Worm (Caenorhabditis elegans) whole organism, midembryonic: Measurements from ENCODE around the gene mca-3.
"Not testable (repeated sequence)": the region's sequence is repeated elsewhere in the genome, so short reads cannot be mapped to it uniquely, and the experiment has no call there.

ENCODE experiments used
- T22C8.4 ChIP-seq: fragments of 200-800 bp; sonication (Bioruptor generic); IDR thresholded peaks from 2 replicates; pipeline ENCODE4 v1.3.6; 2022; ENCODE audit warnings: missing genetic modification characterization, missing compliant biosample characterization
- cog-1 ChIP-seq: sonication (generic microtip); optimal IDR thresholded peaks from 2 replicates; lab custom pipeline; 2016; ENCODE audit warnings: missing genetic modification characterization, missing compliant biosample characterization
- flt-1 ChIP-seq: fragments of 200-800 bp; sonication (Bioruptor generic); IDR thresholded peaks from 2 replicates; pipeline ENCODE4 v1.3.6; 2022; ENCODE audit warnings: missing genetic modification characterization, missing compliant biosample characterization
- klf-2 ChIP-seq: fragments of 200-800 bp; sonication (Bioruptor generic); conservative IDR thresholded peaks from 2 replicates; pipeline ENCODE4 v1.3.6; 2022; ENCODE audit warnings: missing genetic modification reagents, missing genetic modification characterization, missing compliant biosample characterization
- med-1 ChIP-seq: sonication (generic microtip); optimal IDR thresholded peaks from 2 replicates; lab custom pipeline; 2017; ENCODE audit warnings: missing genetic modification characterization, mild to moderate bottlenecking, missing compliant biosample characterization, antibody characterized with exemption, missing genetic modification reagents; ENCODE audit not compliant: insufficient read depth
- ref-1 ChIP-seq: fragments of 200-800 bp; sonication (Bioruptor generic); conservative IDR thresholded peaks from 2 replicates; pipeline ENCODE4 v1.3.6; 2022; ENCODE audit warnings: missing genetic modification reagents, missing genetic modification characterization, missing compliant biosample characterization
- tab-1 ChIP-seq: fragments of 200-800 bp; sonication (Bioruptor generic); IDR thresholded peaks from 2 replicates; pipeline ENCODE4 v1.3.6; 2022; ENCODE audit warnings: missing genetic modification characterization, missing compliant biosample characterization
- ztf-23 ChIP-seq: fragments of 200-800 bp; sonication (Bioruptor generic); IDR thresholded peaks from 2 replicates; pipeline ENCODE4 v1.3.6; 2022; ENCODE audit warnings: missing genetic modification reagents, missing genetic modification characterization, missing compliant biosample characterization
- ztf-29 ChIP-seq: fragments of 200-800 bp; sonication (Bioruptor generic); IDR thresholded peaks from 2 replicates; pipeline ENCODE4 v1.3.6; 2022; ENCODE audit warnings: missing genetic modification reagents, missing genetic modification characterization, missing compliant biosample characterization

mca-3 gene

DNA sequence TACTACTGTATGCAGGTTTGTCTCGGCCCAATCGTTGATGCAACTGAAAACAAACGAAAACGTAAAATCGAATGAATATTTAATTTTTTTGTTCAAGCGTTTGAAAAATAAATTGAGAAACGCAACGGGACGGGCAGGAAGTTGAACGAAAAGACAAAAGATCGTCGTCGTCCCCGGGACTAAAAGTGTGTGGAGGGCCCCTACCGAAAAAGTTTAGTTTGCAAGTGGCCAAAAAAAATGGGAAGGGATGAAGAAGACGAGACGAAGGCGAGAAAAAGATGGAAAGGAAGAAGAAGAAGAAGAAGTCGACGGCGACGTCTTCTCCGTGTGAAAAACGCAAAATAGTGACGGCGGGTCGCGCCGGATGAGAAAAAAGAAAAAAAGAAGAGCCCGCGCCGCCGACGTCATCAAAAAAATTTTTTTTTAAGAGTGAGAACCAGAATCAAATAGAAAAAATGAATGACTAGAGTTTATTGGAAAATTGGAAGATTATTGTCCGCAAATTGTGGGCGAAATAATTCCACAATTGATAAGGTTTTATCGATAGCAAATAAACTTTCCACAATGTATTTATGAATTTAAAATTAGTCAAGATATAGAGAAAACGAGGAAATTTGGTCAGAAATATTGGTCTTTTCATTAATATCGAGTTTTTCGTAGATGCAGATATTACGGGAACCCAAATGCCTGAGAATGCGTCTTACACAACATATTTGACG is at the start of gene mca-3:
TSS of gene mca-3 (minus strand) at position 51 of the 719 bp plus-strand sequence.
- TF ChIP-seq ref-1 (GFP tag; lab: Robert Waterston, UW) (no peak), T22C8.4 (GFP tag; lab: Robert Waterston, UW) (no peak), flt-1 (GFP tag; lab: Robert Waterston, UW) (no peak), med-1 (GFP tag; lab: Kevin White, UChicago) (no peak), tab-1 (GFP tag; lab: Robert Waterston, UW) (no peak), ztf-29 (GFP tag; lab: Robert Waterston, UW) (no peak), cog-1 (no peak), klf-2 (GFP tag; lab: Robert Waterston, UW) (no peak), ztf-23 (GFP tag; lab: Robert Waterston, UW) (no peak)

DNA sequence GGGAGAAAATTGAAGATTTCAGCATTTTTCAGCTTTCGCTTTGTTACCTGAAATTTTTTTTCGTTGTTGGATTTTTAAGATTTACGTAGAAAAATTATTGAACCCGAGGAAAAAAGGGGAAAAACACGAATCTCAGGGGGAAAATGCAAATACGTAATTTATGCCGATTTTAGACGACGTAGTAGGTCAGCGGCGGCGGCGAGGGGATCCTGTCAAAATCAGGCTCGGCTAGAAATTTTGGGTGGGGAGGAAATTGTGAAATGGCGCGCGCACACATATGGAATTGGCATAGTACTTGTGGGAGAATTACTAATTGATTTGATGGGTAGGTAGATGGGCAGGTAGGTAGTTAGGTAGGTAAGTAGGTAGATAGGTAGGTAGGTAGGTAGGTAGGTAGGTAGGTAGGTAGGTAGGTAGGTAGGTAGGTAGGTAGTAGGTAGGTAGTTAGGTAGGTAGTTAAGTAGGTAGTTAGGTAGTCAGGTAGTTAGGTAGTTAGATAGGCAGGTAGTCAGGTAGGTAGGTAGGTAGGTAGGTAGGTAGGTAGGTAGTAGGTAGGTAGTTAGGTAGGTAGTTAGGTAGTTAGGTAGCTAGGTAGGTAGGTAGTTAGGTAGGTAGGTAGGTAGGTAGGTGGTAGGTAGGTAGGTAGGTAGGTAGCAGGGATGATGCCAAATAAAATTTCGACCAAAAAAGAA is 43.3 kb upstream of the mca-3 start, which contains the start of gene nlp-81:
TSS of gene nlp-81 (minus strand) at position 51 of the 692 bp plus-strand sequence.
- TF ChIP-seq ztf-23 (GFP tag; lab: Robert Waterston, UW) (peak; percentile 71), med-1 (GFP tag; lab: Kevin White, UChicago) (no peak), flt-1 (GFP tag; lab: Robert Waterston, UW) (no peak), tab-1 (GFP tag; lab: Robert Waterston, UW) (no peak), klf-2 (GFP tag; lab: Robert Waterston, UW) (no peak)

- TF ChIP-seq flt-1, T22C8.4, klf-2 (GFP tag; lab: Robert Waterston, UW): not testable (repeated sequence)
These were observed 39.6 kb upstream of the mca-3 start, which contains the start of gene Y67D8B.1 for ce11 chrIV:3172510-3172909. Gene Y67D8B.1 (minus strand): TSS chrIV:3172610.

- TF ChIP-seq cog-1 (no peak), ref-1 (GFP tag; lab: Robert Waterston, UW) (no peak), ztf-29 (GFP tag; lab: Robert Waterston, UW) (no peak), tab-1 (GFP tag; lab: Robert Waterston, UW) (no peak), T22C8.4 (GFP tag; lab: Robert Waterston, UW) (no peak), flt-1 (GFP tag; lab: Robert Waterston, UW) (no peak), med-1 (GFP tag; lab: Kevin White, UChicago) (no peak), ztf-23 (GFP tag; lab: Robert Waterston, UW) (no peak), klf-2 (GFP tag; lab: Robert Waterston, UW) (no peak)
These were observed 35.8 kb upstream of the mca-3 start for ce11 chrIV:3168656-3169216.

- TF ChIP-seq med-1 (GFP tag; lab: Kevin White, UChicago) (no peak), flt-1 (GFP tag; lab: Robert Waterston, UW) (no peak), tab-1 (GFP tag; lab: Robert Waterston, UW) (no peak), ref-1 (GFP tag; lab: Robert Waterston, UW) (no peak), klf-2 (GFP tag; lab: Robert Waterston, UW) (no peak), ztf-29 (GFP tag; lab: Robert Waterston, UW) (no peak), ztf-23 (GFP tag; lab: Robert Waterston, UW) (no peak), cog-1 (no peak), T22C8.4 (GFP tag; lab: Robert Waterston, UW) (no peak)
These were observed 33.9 kb upstream of the mca-3 start for ce11 chrIV:3166896-3167295.

ce11 chrIV:3165365-3165764 is 32.4 kb upstream of the mca-3 start:
- TF ChIP-seq tab-1 (GFP tag; lab: Robert Waterston, UW) (no peak), med-1 (GFP tag; lab: Kevin White, UChicago) (no peak), ztf-29 (GFP tag; lab: Robert Waterston, UW) (no peak)

- TF ChIP-seq ztf-29 (GFP tag; lab: Robert Waterston, UW): no peak
- no peak for TF ChIP-seq ztf-23 (GFP tag; lab: Robert Waterston, UW)
- TF ChIP-seq klf-2 (GFP tag; lab: Robert Waterston, UW): no peak
- no peak for TF ChIP-seq flt-1 (GFP tag; lab: Robert Waterston, UW)
- TF ChIP-seq T22C8.4 (GFP tag; lab: Robert Waterston, UW): no peak
- no peak for TF ChIP-seq med-1 (GFP tag; lab: Kevin White, UChicago)
- no peak for TF ChIP-seq tab-1 (GFP tag; lab: Robert Waterston, UW)
- no peak for TF ChIP-seq cog-1
These were observed 30.6 kb upstream of the mca-3 start for ce11 chrIV:3163562-3163961.

DNA sequence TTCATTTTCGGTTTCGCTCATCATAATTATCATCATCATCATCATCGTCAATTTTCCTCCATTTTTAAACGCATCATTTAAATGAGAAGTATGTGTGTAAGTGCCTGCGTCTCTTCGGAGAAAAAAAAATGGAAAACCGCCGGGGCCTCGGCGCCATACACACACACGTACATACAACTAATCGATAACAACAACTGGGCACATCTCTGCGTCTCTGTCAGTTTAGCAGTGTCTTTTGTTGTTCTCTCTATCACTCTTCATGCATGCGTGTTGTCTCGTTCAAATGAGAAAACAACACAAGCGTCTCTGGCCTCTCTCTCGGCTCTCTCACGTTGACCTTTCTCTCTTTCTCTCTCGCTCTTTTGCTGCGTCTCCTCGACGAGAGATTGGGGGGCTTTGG is 27.8 kb upstream of the mca-3 start:
- no peak for TF ChIP-seq klf-2 (GFP tag; lab: Robert Waterston, UW)
- TF ChIP-seq cog-1: peak; percentile 62
- no peak for TF ChIP-seq ztf-29 (GFP tag; lab: Robert Waterston, UW)
- TF ChIP-seq T22C8.4 (GFP tag; lab: Robert Waterston, UW): peak; percentile 96
- TF ChIP-seq med-1 (GFP tag; lab: Kevin White, UChicago): no peak

DNA sequence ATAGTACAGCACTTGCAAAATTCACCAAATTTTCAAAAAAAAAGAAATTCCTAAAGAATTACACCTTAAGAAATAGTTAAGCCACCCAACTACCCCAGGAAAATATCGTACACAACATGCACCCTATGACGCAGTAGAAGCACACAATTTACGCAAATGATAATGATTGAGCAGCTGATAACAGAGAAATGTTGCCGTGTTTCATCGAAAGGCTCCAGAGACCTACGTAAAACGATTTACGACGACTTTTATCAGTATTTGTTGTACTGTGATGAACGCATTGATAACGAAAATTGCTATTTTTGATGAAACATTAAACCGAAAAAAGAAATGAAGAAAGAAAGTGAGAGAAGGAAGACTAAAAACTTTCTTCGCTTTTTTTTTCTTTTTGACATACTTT is 25.2 kb upstream of the mca-3 start:
- no peak for TF ChIP-seq flt-1 (GFP tag; lab: Robert Waterston, UW)
- TF ChIP-seq ztf-29 (GFP tag; lab: Robert Waterston, UW): no peak
- no peak for TF ChIP-seq tab-1 (GFP tag; lab: Robert Waterston, UW)
- no peak for TF ChIP-seq T22C8.4 (GFP tag; lab: Robert Waterston, UW)
- no peak for TF ChIP-seq ztf-23 (GFP tag; lab: Robert Waterston, UW)
